Worm (Caenorhabditis elegans): ENCODE data around the gene T28F3.5.

- TF ChIP-seq lin-15B (tag; optimal IDR thresholded peaks at IDR 0.05) (no peak), fkh-10 (GFP tag; optimal IDR thresholded peaks at IDR 0.05) (no peak), zag-1 (tag; optimal IDR thresholded peaks at IDR 0.05) (no peak), F44E2.7 (GFP tag; IDR thresholded peaks at IDR 0.05) (no peak), dpl-1 (GFP tag; optimal IDR thresholded peaks at IDR 0.05) (no peak), dve-1 (tag; optimal IDR thresholded peaks at IDR 0.05; ENCODE audit: insufficient read depth) (no peak), zfp-3 (GFP tag; conservative IDR thresholded peaks at IDR 0.05) (no peak), madf-9 (GFP tag; conservative IDR thresholded peaks at IDR 0.05) (no peak), nhr-11 (tag; optimal IDR thresholded peaks at IDR 0.05) (no peak), ceh-62 (tag; optimal IDR thresholded peaks at IDR 0.05) (no peak), T20F7.1 (GFP tag; optimal IDR thresholded peaks at IDR 0.05) (no peak), hlh-30 (tag; optimal IDR thresholded peaks at IDR 0.05; ENCODE audit: insufficient read depth) (no peak)
Measured at ce11 chrIV:17308211-17308610, 13.6 kb downstream of the T28F3.5 start, which contains the start of gene T28F3.9.
